Worm (Caenorhabditis elegans) whole organism, L2 larva: ENCODE measurements around the gene dli-1.
A peak's percentile ranks its signal among the peaks of the same experiment; 100 is the strongest.

Experiments used
- C34F6.9 ChIP-seq: fragments of 150-350 bp; optimal IDR thresholded peaks from 2 replicates; lab custom pipeline; 2014; ENCODE audit warnings: missing biosample characterization, missing genetic modification characterization
- F13H6.1 ChIP-seq: sonication (generic microtip); optimal IDR thresholded peaks from 2 replicates; lab custom pipeline; 2016; ENCODE audit warnings: missing genetic modification characterization, missing compliant biosample characterization
- R02D3.7 ChIP-seq: fragments of 150-350 bp; optimal IDR thresholded peaks from 2 replicates; lab custom pipeline; 2014; ENCODE audit warnings: missing biosample characterization, missing genetic modification characterization
- Y55F3AM.14 ChIP-seq: fragments of 200-800 bp; sonication (Bioruptor generic); optimal IDR thresholded peaks from 2 replicates; lab custom pipeline; 2018; ENCODE audit warnings: mild to moderate bottlenecking, missing genetic modification characterization, missing compliant biosample characterization
- ZK546.5 ChIP-seq: sonication (generic microtip); optimal IDR thresholded peaks from 2 replicates; lab custom pipeline; 2017; ENCODE audit warnings: missing biosample characterization, missing genetic modification characterization
- alr-1 ChIP-seq: fragments of 150-350 bp; optimal IDR thresholded peaks from 2 replicates; lab custom pipeline; 2014; ENCODE audit warnings: missing biosample characterization, missing genetic modification characterization
- aly-2 ChIP-seq: fragments of 150-350 bp; optimal IDR thresholded peaks from 2 replicates; lab custom pipeline; 2014; ENCODE audit warnings: missing biosample characterization, missing genetic modification characterization
- ama-1 ChIP-seq: fragments of 150-350 bp; optimal IDR thresholded peaks from 2 replicates; lab custom pipeline; 2018; ENCODE audit warnings: inconsistent platforms
- blmp-1 ChIP-seq: sonication (generic microtip); optimal IDR thresholded peaks from 2 replicates; lab custom pipeline; 2017; ENCODE audit warnings: missing genetic modification characterization, mild to moderate bottlenecking, missing compliant biosample characterization, antibody characterized with exemption, moderate library complexity; ENCODE audit not compliant: insufficient read depth
- ceh-16 ChIP-seq: fragments of 150-350 bp; optimal IDR thresholded peaks from 2 replicates; lab custom pipeline; 2014; ENCODE audit warnings: missing biosample characterization, missing genetic modification characterization
- ceh-82 ChIP-seq: fragments of 150-350 bp; optimal IDR thresholded peaks from 2 replicates; lab custom pipeline; 2014; ENCODE audit warnings: missing biosample characterization, missing genetic modification characterization
- dmd-4 ChIP-seq: sonication (generic microtip); optimal IDR thresholded peaks from 2 replicates; lab custom pipeline; 2017; ENCODE audit warnings: missing biosample characterization, missing genetic modification characterization
- egl-27 ChIP-seq: sonication (generic microtip); optimal IDR thresholded peaks from 3 replicates; lab custom pipeline; 2017; ENCODE audit warnings: missing biosample characterization, missing genetic modification reagents, missing genetic modification characterization
- elt-1 ChIP-seq: fragments of 150-350 bp; optimal IDR thresholded peaks from 2 replicates; lab custom pipeline; 2014; ENCODE audit warnings: missing biosample characterization, missing genetic modification characterization
- elt-3 ChIP-seq: sonication (generic microtip); optimal IDR thresholded peaks from 2 replicates; lab custom pipeline; 2017; ENCODE audit warnings: missing biosample characterization, missing genetic modification characterization
- fos-1 ChIP-seq: fragments of 150-350 bp; optimal IDR thresholded peaks from 2 replicates; lab custom pipeline; 2014; ENCODE audit warnings: missing biosample characterization, missing genetic modification characterization
- lin-11 ChIP-seq: fragments of 150-350 bp; sonication (generic microtip); optimal IDR thresholded peaks from 2 replicates; lab custom pipeline; 2014; ENCODE audit warnings: missing biosample characterization, missing genetic modification characterization, inconsistent platforms, mixed read lengths
- lin-13 ChIP-seq: fragments of 150-350 bp; optimal IDR thresholded peaks from 2 replicates; lab custom pipeline; 2014; ENCODE audit warnings: missing biosample characterization, missing genetic modification reagents, missing genetic modification characterization
- lin-39 ChIP-seq: fragments of 150-350 bp; optimal IDR thresholded peaks from 2 replicates; lab custom pipeline; 2014; ENCODE audit warnings: missing biosample characterization, missing genetic modification reagents, missing genetic modification characterization
- lsy-2 ChIP-seq, 2 experiments: fragments of 150-350 bp in 1 of 2; sonication (generic microtip) in 1 of 2; optimal IDR thresholded peaks; 2 replicates each; lab custom pipeline; 2014 to 2017; ENCODE audit warnings: missing biosample characterization in 2 of 2, missing genetic modification characterization in 2 of 2
- mab-5 ChIP-seq: fragments of 150-350 bp; optimal IDR thresholded peaks from 2 replicates; lab custom pipeline; 2014; ENCODE audit warnings: missing biosample characterization, missing genetic modification characterization
- mdl-1 ChIP-seq, 2 experiments: fragments of 150-350 bp in 1 of 2; sonication (generic microtip) in 1 of 2; optimal IDR thresholded peaks; 2 replicates each; lab custom pipeline; 2017; ENCODE audit warnings: missing biosample characterization in 2 of 2, missing genetic modification characterization in 2 of 2
- nhr-11 ChIP-seq: fragments of 150-350 bp; optimal IDR thresholded peaks from 2 replicates; lab custom pipeline; 2014; ENCODE audit warnings: missing biosample characterization, missing genetic modification characterization
- nhr-12 ChIP-seq: fragments of 150-350 bp; optimal IDR thresholded peaks from 2 replicates; lab custom pipeline; 2014; ENCODE audit warnings: missing biosample characterization, missing genetic modification characterization
- nhr-129 ChIP-seq: fragments of 150-350 bp; optimal IDR thresholded peaks from 2 replicates; lab custom pipeline; 2014; ENCODE audit warnings: missing biosample characterization, missing genetic modification characterization
- nhr-23 ChIP-seq: fragments of 150-350 bp; optimal IDR thresholded peaks from 2 replicates; lab custom pipeline; 2014; ENCODE audit warnings: missing biosample characterization, missing genetic modification reagents, missing genetic modification characterization
- nhr-237 ChIP-seq: fragments of 150-350 bp; optimal IDR thresholded peaks from 2 replicates; lab custom pipeline; 2014; ENCODE audit warnings: missing biosample characterization, missing genetic modification characterization
- nhr-25 ChIP-seq: fragments of 150-350 bp; sonication (generic microtip); optimal IDR thresholded peaks from 3 replicates; lab custom pipeline; 2014; ENCODE audit warnings: missing biosample characterization, missing genetic modification characterization
- nhr-77 ChIP-seq: fragments of 150-350 bp; optimal IDR thresholded peaks from 2 replicates; lab custom pipeline; 2014; ENCODE audit warnings: missing biosample characterization, missing genetic modification characterization
- peb-1 ChIP-seq: fragments of 150-350 bp; optimal IDR thresholded peaks from 2 replicates; lab custom pipeline; 2014; ENCODE audit warnings: missing biosample characterization, missing genetic modification characterization
- sem-4 ChIP-seq: fragments of 150-350 bp; optimal IDR thresholded peaks from 2 replicates; lab custom pipeline; 2014; ENCODE audit warnings: missing biosample characterization, missing genetic modification reagents, missing genetic modification characterization
- sma-3 ChIP-seq: sonication (generic microtip); optimal IDR thresholded peaks from 2 replicates; lab custom pipeline; 2016; ENCODE audit warnings: missing genetic modification reagents, missing genetic modification characterization, missing compliant biosample characterization
- sma-9 ChIP-seq, 2 experiments: fragments of 150-350 bp in 1 of 2; sonication (generic microtip) in 1 of 2; optimal IDR thresholded peaks; 2 replicates each; lab custom pipeline; 2014 to 2016; ENCODE audit warnings: missing genetic modification characterization in 2 of 2, mild to moderate bottlenecking in 1 of 2, missing biosample characterization in 1 of 2, missing compliant biosample characterization in 1 of 2, missing genetic modification reagents in 1 of 2, moderate library complexity in 1 of 2
- unc-55 ChIP-seq: fragments of 150-350 bp; sonication (generic microtip); optimal IDR thresholded peaks from 3 replicates; lab custom pipeline; 2014; ENCODE audit warnings: missing biosample characterization, missing genetic modification reagents, missing genetic modification characterization
- zag-1 ChIP-seq: fragments of 150-350 bp; optimal IDR thresholded peaks from 2 replicates; lab custom pipeline; 2014; ENCODE audit warnings: missing biosample characterization, missing genetic modification characterization
- ztf-1 ChIP-seq: fragments of 200-800 bp; sonication (Bioruptor generic); conservative IDR thresholded peaks from 2 replicates; pipeline ENCODE4 v1.3.6; 2022; ENCODE audit warnings: missing genetic modification characterization, missing compliant biosample characterization
- ztf-11 ChIP-seq: sonication (generic microtip); optimal IDR thresholded peaks from 2 replicates; lab custom pipeline; 2017; ENCODE audit warnings: missing biosample characterization, missing genetic modification characterization

Gene dli-1

ce11 chrIV:13104900-13105299 is 6.3 kb upstream of the dli-1 start, which contains the start of gene rde-11:
rde-11 (plus strand) TSS chrIV:13105200.
- TF ChIP-seq nhr-12 (tag; lab: Kevin White, UChicago), result no peak
- no peak for TF ChIP-seq elt-1
- no peak for TF ChIP-seq ztf-11 (tag; lab: Kevin White, UChicago)
- no peak for TF ChIP-seq sma-9 (GFP tag; optimal IDR thresholded peaks at IDR 0.05; lab: Kevin White, UChicago)
- no peak for TF ChIP-seq sma-9 (tag; optimal IDR thresholded peaks at IDR 0.05; lab: Kevin White, UChicago)
- no peak for TF ChIP-seq nhr-77 (tag; lab: Kevin White, UChicago)
- no peak for TF ChIP-seq sma-3 (GFP tag; lab: Kevin White, UChicago)
- no peak for TF ChIP-seq nhr-129
- TF ChIP-seq zag-1 (tag; lab: Kevin White, UChicago), result no peak
- TF ChIP-seq ztf-1 (GFP tag; lab: Robert Waterston, UW), result no peak
- no peak for TF ChIP-seq nhr-237 (tag; lab: Kevin White, UChicago)
- no peak for TF ChIP-seq ceh-16 (tag; lab: Kevin White, UChicago)
- TF ChIP-seq lin-13, result no peak
- no peak for TF ChIP-seq mdl-1 (tag; optimal IDR thresholded peaks at IDR 0.05; lab: Kevin White, UChicago)
- TF ChIP-seq F13H6.1 (tag; lab: Kevin White, UChicago), result no peak
- no peak for TF ChIP-seq dmd-4 (tag; lab: Kevin White, UChicago)
- TF ChIP-seq mab-5 (tag; lab: Kevin White, UChicago), result no peak
- TF ChIP-seq ceh-82 (tag; lab: Kevin White, UChicago), result no peak

- TF ChIP-seq lsy-2 (tag; optimal IDR thresholded peaks at IDR 0.05; lab: Kevin White, UChicago) (no peak), sem-4 (tag; lab: Kevin White, UChicago) (no peak), lin-39 (tag; lab: Kevin White, UChicago) (no peak), nhr-129 (no peak), alr-1 (tag; lab: Kevin White, UChicago) (no peak), C34F6.9 (tag; lab: Kevin White, UChicago) (no peak), ztf-11 (tag; lab: Kevin White, UChicago) (no peak), nhr-77 (tag; lab: Kevin White, UChicago) (no peak), nhr-25 (tag; lab: Kevin White, UChicago) (no peak), dmd-4 (tag; lab: Kevin White, UChicago) (no peak), sma-3 (GFP tag; lab: Kevin White, UChicago) (no peak), F13H6.1 (tag; lab: Kevin White, UChicago) (no peak), unc-55 (GFP tag; lab: Kevin White, UChicago) (no peak), egl-27 (no peak), nhr-11 (tag; lab: Kevin White, UChicago) (no peak), lin-11 (tag; lab: Kevin White, UChicago) (no peak), Y55F3AM.14 (GFP tag; lab: Kevin White, UChicago) (no peak), ama-1 (lab: Kevin White, UChicago) (no peak)
Observed at ce11 chrIV:13100415-13100814, 1.8 kb upstream of the dli-1 start, which contains the start of gene fask-1. fask-1 (plus strand) TSS chrIV:13100715.

- TF ChIP-seq nhr-129 (peak; percentile 27), blmp-1 (tag; lab: Kevin White, UChicago) (no peak)
- TF ChIP-seq, all 48 proteins: peak for 1
Observed at ce11 chrIV:13096778-13097177, 1.8 kb downstream of the dli-1 start.

ce11 chrIV:13095462-13095861 is 3.1 kb downstream of the dli-1 start, which contains the start of gene rfc-3:
rfc-3 (plus strand) TSS chrIV:13095762.
- TF ChIP-seq egl-27 (no peak), F13H6.1 (tag; lab: Kevin White, UChicago) (no peak), aly-2 (no peak), C34F6.9 (tag; lab: Kevin White, UChicago) (no peak), zag-1 (tag; lab: Kevin White, UChicago) (no peak), R02D3.7 (tag; lab: Kevin White, UChicago) (no peak), elt-3 (tag; lab: Kevin White, UChicago) (no peak), fos-1 (no peak), ZK546.5 (tag; lab: Kevin White, UChicago) (no peak), sma-3 (GFP tag; lab: Kevin White, UChicago) (no peak), nhr-25 (tag; lab: Kevin White, UChicago) (no peak), nhr-23 (no peak), elt-1 (no peak), lin-13 (no peak), peb-1 (no peak), dmd-4 (tag; lab: Kevin White, UChicago) (no peak), nhr-237 (tag; lab: Kevin White, UChicago) (no peak)
- TF ChIP-seq, all 48 proteins: peak for 0
